Worm (Caenorhabditis elegans): ENCODE data around the gene E02A10.4.

ce11 chrV:12518770-12519169 lies 49.0 kb downstream of the E02A10.4 start:
- no peak for TF ChIP-seq ets-4 (GFP tag; optimal IDR thresholded peaks at IDR 0.05)
- TF ChIP-seq tbp1 (GFP tag; optimal IDR thresholded peaks at IDR 0.05): no peak
- TF ChIP-seq pha-4 (tag; optimal IDR thresholded peaks at IDR 0.05): no peak
- no peak for TF ChIP-seq madf-8 (GFP tag; conservative IDR thresholded peaks at IDR 0.05)
- TF ChIP-seq sptf-2 (GFP tag; optimal IDR thresholded peaks at IDR 0.05): no peak
- no peak for TF ChIP-seq B0261.1 (tag; optimal IDR thresholded peaks at IDR 0.05)
- TF ChIP-seq dpl-1 (GFP tag; optimal IDR thresholded peaks at IDR 0.05): no peak
- no peak for TF ChIP-seq F55B11.4 (tag; optimal IDR thresholded peaks at IDR 0.05; ENCODE audit: borderline replicate concordance, insufficient read depth)
- no peak for TF ChIP-seq rcor-1 (GFP tag; IDR thresholded peaks at IDR 0.05)
- TF ChIP-seq ama-1 (optimal IDR thresholded peaks at IDR 0.05): no peak
- no peak for TF ChIP-seq ama-1 (GFP tag; optimal IDR thresholded peaks at IDR 0.05)
